Worm (Caenorhabditis elegans) whole organism, early embryonic: Measurements from ENCODE around the gene mthf-1.

Source experiments
- B0310.2 ChIP-seq: sonication (generic microtip); optimal IDR thresholded peaks from 2 replicates; lab custom pipeline; 2016; ENCODE audit warnings: mild to moderate bottlenecking, missing genetic modification characterization, missing compliant biosample characterization
- ama-1 ChIP-seq: fragments of 150-350 bp; optimal IDR thresholded peaks from 2 replicates; lab custom pipeline; 2014
- ceh-36 ChIP-seq: sonication (generic microtip); optimal IDR thresholded peaks from 2 replicates; lab custom pipeline; 2016; ENCODE audit warnings: missing genetic modification characterization, inconsistent platforms, missing compliant biosample characterization
- pes-1 ChIP-seq: fragments of 200-800 bp; sonication (Bioruptor generic); IDR thresholded peaks from 2 replicates; pipeline ENCODE4 v1.3.6; 2022; ENCODE audit warnings: missing genetic modification reagents, missing genetic modification characterization, missing compliant biosample characterization
- sea-1 ChIP-seq: fragments of 200-800 bp; sonication (Bioruptor generic); conservative IDR thresholded peaks from 2 replicates; pipeline ENCODE4 v1.3.6; 2022; ENCODE audit warnings: missing genetic modification characterization, missing compliant biosample characterization

DNA sequence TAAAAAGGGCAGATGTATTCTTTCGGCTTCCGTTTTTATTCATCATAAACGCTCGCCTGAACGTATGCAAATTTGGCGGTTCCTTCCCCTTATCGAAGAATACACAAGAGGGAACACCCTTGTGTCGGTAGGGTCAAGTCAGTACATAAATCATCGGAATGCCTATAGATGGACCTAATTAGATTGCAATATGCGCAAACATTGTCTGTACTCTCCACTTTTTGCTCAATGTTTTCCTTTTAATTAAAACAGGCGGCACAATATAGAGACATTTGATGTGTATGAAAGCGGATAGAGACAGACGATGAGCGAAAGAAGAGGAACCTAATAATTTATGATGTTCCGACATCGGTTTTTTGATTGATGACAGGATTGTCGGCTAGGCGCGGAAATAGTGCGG is 36.6 kb upstream of the mthf-1 start:
- TF ChIP-seq ama-1 (lab: Kevin White, UChicago), result no peak
- no peak for TF ChIP-seq pes-1 (GFP tag; lab: Robert Waterston, UW)
- no peak for TF ChIP-seq sea-1 (GFP tag; lab: Robert Waterston, UW)
- no peak for TF ChIP-seq B0310.2 (tag; lab: Kevin White, UChicago)
- no peak for TF ChIP-seq ceh-36 (tag; lab: Kevin White, UChicago)
